Fruit fly (Drosophila melanogaster): ENCODE measurements around the gene CG14185.

Gene CG14185

dm6 chr3L:20123038-20123437 is 17.1 kb downstream of the CG14185 start:
- no peak for TF ChIP-seq CrebA (GFP tag; optimal IDR thresholded peaks at IDR 0.05; ENCODE audit: borderline replicate concordance)
- TF ChIP-seq h (GFP tag; optimal IDR thresholded peaks at IDR 0.05) = peak; percentile 32

DNA sequence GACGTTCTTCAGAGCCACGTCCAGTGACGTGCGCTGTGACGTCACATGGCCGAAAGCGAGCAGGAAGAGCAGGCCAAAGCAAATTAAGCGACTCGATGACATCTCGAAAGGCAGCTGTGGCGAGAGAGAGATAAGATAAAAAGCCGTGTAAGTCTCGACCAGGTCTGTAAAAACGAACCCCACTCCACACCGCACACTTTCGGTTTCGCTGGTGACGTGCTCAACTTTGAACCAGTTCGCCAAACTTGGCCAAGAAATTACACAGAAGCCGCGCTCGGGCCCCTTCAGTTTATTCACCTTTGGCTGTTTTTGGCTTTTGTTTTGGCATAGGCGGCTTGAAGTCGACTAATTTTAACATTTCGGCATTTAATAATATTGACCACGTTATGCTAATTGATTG is 20.2 kb downstream of the CG14185 start:
- TF ChIP-seq rgr (GFP tag; optimal IDR thresholded peaks at IDR 0.05) = no peak
- no peak for TF ChIP-seq tai (GFP tag; optimal IDR thresholded peaks at IDR 0.05)
- TF ChIP-seq Hnf4 (GFP tag; optimal IDR thresholded peaks at IDR 0.05) = no peak
- TF ChIP-seq Vsx2 (GFP tag; optimal IDR thresholded peaks at IDR 0.05; ENCODE audit: partially characterized antibody) = no peak
- TF ChIP-seq dmrt93B (GFP tag; optimal IDR thresholded peaks at IDR 0.05) = no peak
- no peak for TF ChIP-seq N (GFP tag; optimal IDR thresholded peaks at IDR 0.05)
- no peak for TF ChIP-seq dl (GFP tag; optimal IDR thresholded peaks at IDR 0.05; ENCODE audit: insufficient read depth in 1 of 2, partially characterized antibody in 2 of 2)
- TF ChIP-seq Sp1 (GFP tag; optimal IDR thresholded peaks at IDR 0.05) = no peak
- no peak for TF ChIP-seq ey (GFP tag; optimal IDR thresholded peaks at IDR 0.05)
- TF ChIP-seq OdsH (GFP tag; optimal IDR thresholded peaks at IDR 0.05) = no peak
- no peak for TF ChIP-seq woc (GFP tag; optimal IDR thresholded peaks at IDR 0.05)
- TF ChIP-seq lola (GFP tag; optimal IDR thresholded peaks at IDR 0.05) = no peak
- no peak for TF ChIP-seq Hr83 (GFP tag; optimal IDR thresholded peaks at IDR 0.05; ENCODE audit: poor library complexity, severe bottlenecking)
- no peak for TF ChIP-seq usp (GFP tag; optimal IDR thresholded peaks at IDR 0.05)
- no peak for TF ChIP-seq jim (GFP tag; optimal IDR thresholded peaks at IDR 0.05)

dm6 chr3L:20127281-20127680 is 21.4 kb downstream of the CG14185 start, which contains the start of gene CG7365:
Gene CG7365 (minus strand): TSS chr3L:20127381.
- no peak for TF ChIP-seq foxo (GFP tag; optimal IDR thresholded peaks at IDR 0.05)
- no peak for TF ChIP-seq br (GFP tag; optimal IDR thresholded peaks at IDR 0.05)
- TF ChIP-seq Dif (GFP tag; optimal IDR thresholded peaks at IDR 0.05; ENCODE audit: partially characterized antibody) = no peak
- no peak for TF ChIP-seq sage (GFP tag; optimal IDR thresholded peaks at IDR 0.05)
- TF ChIP-seq usp (GFP tag; optimal IDR thresholded peaks at IDR 0.05) = no peak

DNA sequence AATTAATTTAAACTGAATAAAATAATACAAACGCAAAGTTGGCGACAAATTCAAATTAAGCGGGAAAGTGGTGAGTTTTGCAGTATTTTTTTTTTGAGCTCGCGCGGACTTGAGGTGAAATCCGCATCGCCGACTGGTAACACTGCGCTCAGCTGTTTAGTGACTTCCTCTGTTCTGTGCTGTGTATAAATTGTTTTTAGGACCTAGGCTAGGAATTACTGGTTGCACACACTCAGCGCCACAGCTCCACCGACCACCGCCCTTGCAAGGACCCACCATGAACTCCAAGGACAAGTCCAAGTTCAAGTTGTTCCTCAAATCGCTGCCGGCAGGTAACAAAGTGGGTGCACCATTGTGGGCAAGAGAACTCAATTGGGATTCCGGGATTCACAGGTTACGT is 23.1 kb downstream of the CG14185 start, which contains the start of gene gig:
TSS of gene gig (plus strand) at position 150 of the 400 bp plus-strand sequence.
- TF ChIP-seq foxo (GFP tag; optimal IDR thresholded peaks at IDR 0.05) = no peak
- no peak for TF ChIP-seq Rel (GFP tag; optimal IDR thresholded peaks at IDR 0.05)
- peak; percentile 91 for TF ChIP-seq Rel (tag; optimal IDR thresholded peaks at IDR 0.05)

dm6 chr3L:20131643-20132042 is 25.7 kb downstream of the CG14185 start, which contains the start of gene obst-J:
Gene obst-J (minus strand): TSS chr3L:20131743.
- TF ChIP-seq dl (GFP tag; optimal IDR thresholded peaks at IDR 0.05; ENCODE audit: insufficient read depth in 1 of 2, partially characterized antibody in 2 of 2) = no peak
- no peak for TF ChIP-seq pan (optimal IDR thresholded peaks at IDR 0.05)
- TF ChIP-seq dsf (GFP tag; optimal IDR thresholded peaks at IDR 0.05; ENCODE audit: borderline replicate concordance) = no peak
- no peak for TF ChIP-seq CrebA (GFP tag; optimal IDR thresholded peaks at IDR 0.05; ENCODE audit: borderline replicate concordance)
- TF ChIP-seq Sp1 (GFP tag; optimal IDR thresholded peaks at IDR 0.05) = no peak
- no peak for TF ChIP-seq ey (GFP tag; optimal IDR thresholded peaks at IDR 0.05)
- TF ChIP-seq br (GFP tag; optimal IDR thresholded peaks at IDR 0.05) = no peak
- TF ChIP-seq Hr78 (GFP tag; optimal IDR thresholded peaks at IDR 0.05) = no peak
- no peak for TF ChIP-seq Myc (optimal IDR thresholded peaks at IDR 0.05)
- TF ChIP-seq usp (GFP tag; optimal IDR thresholded peaks at IDR 0.05) = no peak
- TF ChIP-seq Jra (GFP tag; optimal IDR thresholded peaks at IDR 0.05) = no peak
- TF ChIP-seq Rel (GFP tag; optimal IDR thresholded peaks at IDR 0.05) = no peak
- no peak for TF ChIP-seq Rel (tag; optimal IDR thresholded peaks at IDR 0.05)

- TF ChIP-seq foxo (GFP tag; optimal IDR thresholded peaks at IDR 0.05) (no peak), Abd-B (GFP tag; optimal IDR thresholded peaks at IDR 0.05) (no peak), fru (GFP tag; optimal IDR thresholded peaks at IDR 0.05) (no peak), sage (GFP tag; optimal IDR thresholded peaks at IDR 0.05) (no peak), GATAd (GFP tag; optimal IDR thresholded peaks at IDR 0.05) (no peak), usp (GFP tag; optimal IDR thresholded peaks at IDR 0.05) (no peak), Dif (GFP tag; optimal IDR thresholded peaks at IDR 0.05; ENCODE audit: partially characterized antibody) (no peak), Rel (GFP tag; optimal IDR thresholded peaks at IDR 0.05) (no peak), Rel (tag; optimal IDR thresholded peaks at IDR 0.05) (no peak), CG9705 (GFP tag; optimal IDR thresholded peaks at IDR 0.05) (no peak), tai (GFP tag; optimal IDR thresholded peaks at IDR 0.05) (no peak), N (GFP tag; optimal IDR thresholded peaks at IDR 0.05) (no peak)
Measured at dm6 chr3L:20133168-20133567, 27.3 kb downstream of the CG14185 start, which contains the start of gene CG7335. Gene CG7335 (minus strand): TSS chr3L:20133268.
